Fruit fly (Drosophila melanogaster): Measurements from ENCODE around the gene CG31517.

- TF ChIP-seq psq (optimal IDR thresholded peaks at IDR 0.05) (no peak), usp (GFP tag; optimal IDR thresholded peaks at IDR 0.05) (no peak), pan (optimal IDR thresholded peaks at IDR 0.05) (no peak), CG8478 (optimal IDR thresholded peaks at IDR 0.05) (no peak), EcR (GFP tag; optimal IDR thresholded peaks at IDR 0.05) (no peak)
Observed at dm6 chr3R:13976070-13976492, 27.9 kb downstream of the CG31517 start.
